Comparison of ENCODE assay signal across 6 worm cellular contexts in genomic region chrIII:1279197-1279596, ce11.
TF ChIP-seq lines count a peak whose summit lies in the region.

No protein-coding gene starts in this region.

TF ChIP-seq in whole organism, L1 larva, 84 proteins besides CTCF, POLR2A, EP300 and RAD21 (continues in another document):
- peak; percentile 98 for TF ChIP-seq elt-2 (tag; optimal IDR thresholded peaks at IDR 0.05; lab: Kevin White, UChicago)
- TF ChIP-seq aly-2 (tag; optimal IDR thresholded peaks at IDR 0.05; lab: Kevin White, UChicago) = no peak
- TF ChIP-seq sptf-1 (tag; optimal IDR thresholded peaks at IDR 0.05; lab: Kevin White, UChicago) = no peak
- TF ChIP-seq elt-3 (tag; optimal IDR thresholded peaks at IDR 0.05; lab: Kevin White, UChicago) = peak in 1 of 6 experiments; percentile 43
- TF ChIP-seq lsy-2 (tag; optimal IDR thresholded peaks at IDR 0.05; lab: Kevin White, UChicago) = peak in 1 of 2 experiments; percentile 29
- TF ChIP-seq blmp-1 (tag; optimal IDR thresholded peaks at IDR 0.05; lab: Kevin White, UChicago) = no peak
- peak; percentile 55 for TF ChIP-seq zip-4 (GFP tag; optimal IDR thresholded peaks at IDR 0.05; lab: Kevin White, UChicago)
- TF ChIP-seq lin-35 (GFP tag; optimal IDR thresholded peaks at IDR 0.05; lab: Kevin White, UChicago) = peak in 1 of 2 experiments; percentile 38
- TF ChIP-seq hpl-2 (GFP tag; optimal IDR thresholded peaks at IDR 0.05; lab: Kevin White, UChicago) = peak; percentile 53
- no peak for TF ChIP-seq C04F5.9 (tag; optimal IDR thresholded peaks at IDR 0.05; lab: Kevin White, UChicago)
- no peak for TF ChIP-seq grh-1 (GFP tag; IDR thresholded peaks at IDR 0.05; lab: Robert Waterston, UW)
- TF ChIP-seq nhr-71 (tag; optimal IDR thresholded peaks at IDR 0.05; lab: Kevin White, UChicago) = peak; percentile 42
- no peak for TF ChIP-seq unc-62 (GFP tag; optimal IDR thresholded peaks at IDR 0.05; lab: Kevin White, UChicago)
- peak; percentile 25 for TF ChIP-seq pax-3 (tag; optimal IDR thresholded peaks at IDR 0.05; lab: Kevin White, UChicago)
- TF ChIP-seq ceh-82 (tag; optimal IDR thresholded peaks at IDR 0.05; lab: Kevin White, UChicago) = no peak

TF ChIP-seq in whole organism, L2 larva, 48 proteins besides CTCF, POLR2A, EP300 and RAD21 (continues in another document):
- TF ChIP-seq alr-1 (tag; optimal IDR thresholded peaks at IDR 0.05; lab: Kevin White, UChicago) (no peak), ama-1 (optimal IDR thresholded peaks at IDR 0.05; lab: Kevin White, UChicago) (no peak), egl-27 (tag; optimal IDR thresholded peaks at IDR 0.05; lab: Kevin White, UChicago) (no peak), unc-55 (GFP tag; optimal IDR thresholded peaks at IDR 0.05; lab: Kevin White, UChicago) (no peak), elt-3 (tag; optimal IDR thresholded peaks at IDR 0.05; lab: Kevin White, UChicago) (no peak), nhr-23 (tag; optimal IDR thresholded peaks at IDR 0.05; lab: Kevin White, UChicago) (no peak), snpc-4 (tag; optimal IDR thresholded peaks at IDR 0.05; lab: Kevin White, UChicago) (no peak), ceh-82 (tag; optimal IDR thresholded peaks at IDR 0.05; lab: Kevin White, UChicago) (no peak), F13H6.1 (tag; optimal IDR thresholded peaks at IDR 0.05; lab: Kevin White, UChicago) (peak; percentile 70), skn-1 (tag; optimal IDR thresholded peaks at IDR 0.05; lab: Kevin White, UChicago) (peak; percentile 82), gmeb-1 (tag; optimal IDR thresholded peaks at IDR 0.05; lab: Kevin White, UChicago) (peak; percentile 54), sem-4 (tag; optimal IDR thresholded peaks at IDR 0.05; lab: Kevin White, UChicago) (no peak), nhr-6 (tag; optimal IDR thresholded peaks at IDR 0.05; lab: Kevin White, UChicago) (no peak), lin-13 (GFP tag; optimal IDR thresholded peaks at IDR 0.05; lab: Kevin White, UChicago) (no peak), lin-11 (tag; optimal IDR thresholded peaks at IDR 0.05; lab: Kevin White, UChicago) (no peak), R02D3.7 (tag; optimal IDR thresholded peaks at IDR 0.05; lab: Kevin White, UChicago) (no peak), mab-5 (tag; optimal IDR thresholded peaks at IDR 0.05; lab: Kevin White, UChicago) (no peak)

TF ChIP-seq in whole organism, L3 larva, 47 proteins besides CTCF, POLR2A, EP300 and RAD21 (continues in another document):
- TF ChIP-seq egl-27 (tag; optimal IDR thresholded peaks at IDR 0.05; lab: Kevin White, UChicago) (peak; percentile 45), sea-2 (GFP tag; optimal IDR thresholded peaks at IDR 0.05; lab: Kevin White, UChicago) (no peak), R02D3.7 (tag; optimal IDR thresholded peaks at IDR 0.05; lab: Kevin White, UChicago) (no peak), unc-39 (tag; optimal IDR thresholded peaks at IDR 0.05; lab: Kevin White, UChicago) (no peak), nhr-25 (tag; optimal IDR thresholded peaks at IDR 0.05; lab: Kevin White, UChicago) (no peak), ZK546.5 (tag; optimal IDR thresholded peaks at IDR 0.05; lab: Kevin White, UChicago) (no peak), lin-15B (tag; optimal IDR thresholded peaks at IDR 0.05; lab: Kevin White, UChicago) (no peak), nhr-77 (tag; optimal IDR thresholded peaks at IDR 0.05; lab: Kevin White, UChicago) (no peak), hmg-11 (tag; optimal IDR thresholded peaks at IDR 0.05; lab: Kevin White, UChicago) (no peak), elt-2 (tag; optimal IDR thresholded peaks at IDR 0.05; lab: Kevin White, UChicago) (peak; percentile 99), nhr-12 (tag; optimal IDR thresholded peaks at IDR 0.05; lab: Kevin White, UChicago) (no peak), unc-62 (GFP tag; optimal IDR thresholded peaks at IDR 0.05; lab: Kevin White, UChicago) (no peak), ztf-11 (tag; optimal IDR thresholded peaks at IDR 0.05; lab: Kevin White, UChicago) (no peak), ceh-9 (tag; optimal IDR thresholded peaks at IDR 0.05; lab: Kevin White, UChicago) (no peak), nfya-1 (tag; optimal IDR thresholded peaks at IDR 0.05; lab: Kevin White, UChicago; ENCODE audit: insufficient read depth) (no peak), fos-1 (tag; optimal IDR thresholded peaks at IDR 0.05; lab: Kevin White, UChicago) (no peak), mdl-1 (tag; optimal IDR thresholded peaks at IDR 0.05; lab: Kevin White, UChicago) (no peak)

TF ChIP-seq in whole organism, L4 larva, 104 proteins besides CTCF, POLR2A, EP300 and RAD21 (continues in another document):
- TF ChIP-seq tra-1 (GFP tag; IDR thresholded peaks at IDR 0.05; lab: Robert Waterston, UW) = 0 out of 2 replicates have a peak, but pooled peaks have one; percentile 33
- TF ChIP-seq ceh-32 (tag; optimal IDR thresholded peaks at IDR 0.05; lab: Kevin White, UChicago; ENCODE audit: poor library complexity) = no peak
- TF ChIP-seq nhr-28 (tag; optimal IDR thresholded peaks at IDR 0.05; lab: Kevin White, UChicago) = peak; percentile 81
- TF ChIP-seq nhr-48 (tag; optimal IDR thresholded peaks at IDR 0.05; lab: Kevin White, UChicago) = peak; percentile 76
- peak; percentile 99 for TF ChIP-seq pqm-1 (tag; optimal IDR thresholded peaks at IDR 0.05; lab: Kevin White, UChicago)
- TF ChIP-seq T20F7.1 (GFP tag; optimal IDR thresholded peaks at IDR 0.05; lab: Kevin White, UChicago) = peak; percentile 76
- TF ChIP-seq lir-3 (tag; optimal IDR thresholded peaks at IDR 0.05; lab: Kevin White, UChicago) = no peak
- TF ChIP-seq nhr-77 (tag; optimal IDR thresholded peaks at IDR 0.05; lab: Kevin White, UChicago) = peak; percentile 94
- TF ChIP-seq aly-2 (tag; optimal IDR thresholded peaks at IDR 0.05; lab: Kevin White, UChicago) = no peak
- TF ChIP-seq nhr-6 (tag; optimal IDR thresholded peaks at IDR 0.05; lab: Kevin White, UChicago) = peak; percentile 73
- TF ChIP-seq saeg-2 (GFP tag; IDR thresholded peaks at IDR 0.05; lab: Robert Waterston, UW) = peak; percentile 58; the same call in 1 of the 2 replicates
- TF ChIP-seq nhr-10 (tag; optimal IDR thresholded peaks at IDR 0.05; lab: Kevin White, UChicago) = peak; percentile 35
- TF ChIP-seq mes-2 (tag; optimal IDR thresholded peaks at IDR 0.05; lab: Kevin White, UChicago; ENCODE audit: poor library complexity, severe bottlenecking) = no peak
- peak; percentile 47 for TF ChIP-seq hlh-30 (tag; optimal IDR thresholded peaks at IDR 0.05; lab: Kevin White, UChicago; ENCODE audit: insufficient read depth)
- peak; percentile 84 for TF ChIP-seq ztf-7 (tag; optimal IDR thresholded peaks at IDR 0.05; lab: Kevin White, UChicago)

TF ChIP-seq in whole organism, late embryonic, 69 proteins besides CTCF, POLR2A, EP300 and RAD21:
- TF ChIP-seq pag-3 (tag; optimal IDR thresholded peaks at IDR 0.05; lab: Kevin White, UChicago; ENCODE audit: borderline replicate concordance) = no peak
- no peak for TF ChIP-seq Y22D7AL.16 (tag; optimal IDR thresholded peaks at IDR 0.05; lab: Kevin White, UChicago)
- peak; percentile 43 for TF ChIP-seq elt-2 (tag; optimal IDR thresholded peaks at IDR 0.05; lab: Kevin White, UChicago)
- TF ChIP-seq pat-9 (tag; optimal IDR thresholded peaks at IDR 0.05; lab: Kevin White, UChicago) = no peak
- no peak for TF ChIP-seq ahr-1 (tag; optimal IDR thresholded peaks at IDR 0.05; lab: Kevin White, UChicago)
- TF ChIP-seq F13H6.1 (tag; optimal IDR thresholded peaks at IDR 0.05; lab: Kevin White, UChicago) = no peak
- TF ChIP-seq pqm-1 (tag; optimal IDR thresholded peaks at IDR 0.05; lab: Kevin White, UChicago) = peak; percentile 45
TF ChIP-seq in whole organism, late embryonic: peak in this region for 2.

TF ChIP-seq in whole organism, young adult, 124 proteins besides CTCF, POLR2A, EP300 and RAD21 (continues in another document):
- TF ChIP-seq nfyb-1 (GFP tag; IDR thresholded peaks at IDR 0.05; lab: Robert Waterston, UW) = peak; percentile 69; the same call in 1 of the 2 replicates
- TF ChIP-seq attf-5 (GFP tag; optimal IDR thresholded peaks at IDR 0.05; lab: Kevin White, UChicago) = peak; percentile 86
- TF ChIP-seq egrh-3 (GFP tag; IDR thresholded peaks at IDR 0.05; lab: Robert Waterston, UW) = no peak
- TF ChIP-seq xnd-1 (tag; optimal IDR thresholded peaks at IDR 0.05; lab: Kevin White, UChicago) = no peak
- TF ChIP-seq atf-7 (tag; optimal IDR thresholded peaks at IDR 0.05; lab: Kevin White, UChicago) = peak; percentile 64
- no peak for TF ChIP-seq lin-35 (GFP tag; optimal IDR thresholded peaks at IDR 0.05; lab: Kevin White, UChicago)
- peak; percentile 3 for TF ChIP-seq tlf-1 (GFP tag; optimal IDR thresholded peaks at IDR 0.05; lab: Kevin White, UChicago)
- no peak for TF ChIP-seq rpc-1 (optimal IDR thresholded peaks at IDR 0.05; lab: Kevin White, UChicago)
- no peak for TF ChIP-seq rpc-1 (tag; optimal IDR thresholded peaks at IDR 0.05; lab: Kevin White, UChicago)
- no peak; the same call in 1 of the 2 replicates for TF ChIP-seq B0336.3 (GFP tag; IDR thresholded peaks at IDR 0.05; lab: Robert Waterston, UW)
- no peak for TF ChIP-seq unc-130 (GFP tag; optimal IDR thresholded peaks at IDR 0.05; lab: Kevin White, UChicago)
- TF ChIP-seq unc-62 (GFP tag; optimal IDR thresholded peaks at IDR 0.05; lab: Kevin White, UChicago) = peak; percentile 69
- no peak for TF ChIP-seq F33H1.4 (GFP tag; IDR thresholded peaks at IDR 0.05; lab: Robert Waterston, UW)
- no peak for TF ChIP-seq B0261.1 (tag; optimal IDR thresholded peaks at IDR 0.05; lab: Kevin White, UChicago)
- TF ChIP-seq bed-2 (GFP tag; IDR thresholded peaks at IDR 0.05; lab: Robert Waterston, UW) = no peak
- TF ChIP-seq let-607 (tag; optimal IDR thresholded peaks at IDR 0.05; lab: Kevin White, UChicago) = peak in 1 of 2 experiments; percentile 29
- peak; percentile 46 for TF ChIP-seq nhr-90 (tag; optimal IDR thresholded peaks at IDR 0.05; lab: Kevin White, UChicago)
- TF ChIP-seq tbx-9 (tag; optimal IDR thresholded peaks at IDR 0.05; lab: Kevin White, UChicago; ENCODE audit: borderline replicate concordance) = no peak
- no peak for TF ChIP-seq snpc-3.4 (tag; optimal IDR thresholded peaks at IDR 0.05; lab: Kevin White, UChicago)
- peak; percentile 86 for TF ChIP-seq ets-4 (GFP tag; optimal IDR thresholded peaks at IDR 0.05; lab: Kevin White, UChicago)
- TF ChIP-seq pha-4 (tag; optimal IDR thresholded peaks at IDR 0.05; lab: Kevin White, UChicago) = peak; percentile 89
- peak; percentile 64 for TF ChIP-seq ztf-22 (GFP tag; optimal IDR thresholded peaks at IDR 0.05; lab: Kevin White, UChicago)
- no peak for TF ChIP-seq let-526 (GFP tag; IDR thresholded peaks at IDR 0.05; lab: Robert Waterston, UW)
- peak; percentile 35 for TF ChIP-seq tbp1 (GFP tag; optimal IDR thresholded peaks at IDR 0.05; lab: Kevin White, UChicago)
- no peak for TF ChIP-seq ceh-79 (tag; optimal IDR thresholded peaks at IDR 0.05; lab: Kevin White, UChicago)
- no peak for TF ChIP-seq nhr-179 (tag; optimal IDR thresholded peaks at IDR 0.05; lab: Kevin White, UChicago)
- TF ChIP-seq dpff-1 (tag; optimal IDR thresholded peaks at IDR 0.05; lab: Kevin White, UChicago) = no peak
- no peak for TF ChIP-seq aptf-3 (GFP tag; IDR thresholded peaks at IDR 0.05; lab: Robert Waterston, UW)
- no peak for TF ChIP-seq B0035.1 (tag; optimal IDR thresholded peaks at IDR 0.05; lab: Kevin White, UChicago)
- no peak for TF ChIP-seq repo-1 (tag; optimal IDR thresholded peaks at IDR 0.05; lab: Kevin White, UChicago)
